Fruit fly (Drosophila melanogaster): Measurements from ENCODE around the gene CG14411.

CG14411 gene

DNA sequence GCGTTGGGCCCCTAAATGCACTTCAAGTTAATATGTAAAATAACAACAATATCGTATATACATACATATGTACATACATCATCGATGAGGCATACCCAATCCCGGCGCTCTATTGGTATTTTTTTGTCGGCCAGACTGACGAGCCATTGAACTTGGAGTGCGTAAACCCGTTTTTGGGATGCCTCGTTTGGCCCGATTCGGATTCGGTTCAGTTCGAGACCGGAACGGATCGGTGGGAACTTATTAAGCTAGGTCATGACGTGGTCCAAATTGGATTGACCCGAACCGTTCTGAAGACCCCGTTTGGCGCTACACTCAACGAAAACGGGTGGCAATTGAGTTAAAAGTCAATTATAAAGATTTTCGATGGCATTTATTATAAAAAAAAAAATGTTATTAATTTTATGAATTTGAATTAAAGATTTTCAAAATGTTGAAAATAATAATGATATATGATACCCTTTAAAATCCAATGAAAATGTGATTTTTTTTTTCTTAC, 13.7 kb downstream of the CG14411 start (continued):
- no peak for TF ChIP-seq CG6683 (GFP tag; optimal IDR thresholded peaks at IDR 0.05)
- TF ChIP-seq Sox102F (GFP tag; optimal IDR thresholded peaks at IDR 0.05) = peak; percentile 5
- no peak for TF ChIP-seq Bteb2 (GFP tag; optimal IDR thresholded peaks at IDR 0.05)
- no peak for TF ChIP-seq odd (GFP tag; optimal IDR thresholded peaks at IDR 0.05)
- TF ChIP-seq Atf-2 (GFP tag; optimal IDR thresholded peaks at IDR 0.05) = no peak
- TF ChIP-seq CG2199 (GFP tag; IDR thresholded peaks at IDR 0.05) = no peak
- TF ChIP-seq CG11560 (tag; IDR thresholded peaks at IDR 0.05) = no peak
- no peak for TF ChIP-seq az2 (GFP tag; optimal IDR thresholded peaks at IDR 0.05)
- no peak for TF ChIP-seq CG10321 (GFP tag; IDR thresholded peaks at IDR 0.05)
- TF ChIP-seq Elba2 (GFP tag; optimal IDR thresholded peaks at IDR 0.05) = no peak
- TF ChIP-seq CG1233 (GFP tag; optimal IDR thresholded peaks at IDR 0.05) = no peak
- peak; percentile 39 for TF ChIP-seq nmo (GFP tag; optimal IDR thresholded peaks at IDR 0.05)
- no peak for TF ChIP-seq CG15514 (GFP tag; optimal IDR thresholded peaks at IDR 0.05)
- no peak for TF ChIP-seq CG6654 (GFP tag; optimal IDR thresholded peaks at IDR 0.05)
- no peak for TF ChIP-seq Fer1 (GFP tag; optimal IDR thresholded peaks at IDR 0.05)
- no peak for TF ChIP-seq fd102C (GFP tag; optimal IDR thresholded peaks at IDR 0.05)
- no peak for TF ChIP-seq Usf (GFP tag; optimal IDR thresholded peaks at IDR 0.05)
- no peak for TF ChIP-seq tx (GFP tag; optimal IDR thresholded peaks at IDR 0.05)

DNA sequence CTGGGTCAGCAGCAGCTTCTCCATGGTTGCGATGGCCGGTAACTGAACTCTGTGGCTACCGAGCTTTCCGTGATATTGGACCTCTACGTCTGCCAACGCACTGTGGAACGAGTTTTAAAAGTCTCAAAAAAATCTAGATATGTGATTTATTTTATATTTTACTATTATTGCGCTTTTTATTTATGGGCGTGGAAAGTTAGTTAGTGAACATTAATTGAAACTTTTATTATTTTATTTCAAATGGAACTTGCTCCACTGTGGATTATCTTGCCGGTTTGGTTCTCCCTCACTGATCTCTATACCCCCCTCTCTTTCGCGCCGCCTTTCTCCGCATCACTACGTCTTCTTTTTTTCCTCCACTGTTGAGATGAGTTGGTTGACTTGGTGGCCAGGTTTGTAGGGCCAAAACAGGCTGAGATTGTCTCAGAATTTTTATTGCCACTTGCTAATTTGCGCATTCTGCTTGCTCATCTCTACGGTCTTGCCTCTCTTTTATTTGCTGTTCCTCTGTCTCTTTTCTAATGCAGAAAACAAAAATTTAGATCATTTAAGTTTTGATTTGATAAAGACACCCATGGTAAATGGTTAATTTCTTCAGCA, 16.4 kb downstream of the CG14411 start, which contains the start of gene CG9522:
Gene CG9522 (minus strand): TSS at position 54 of the 600 bp plus-strand sequence.
- TF ChIP-seq Lpt (GFP tag; optimal IDR thresholded peaks at IDR 0.05) (no peak), NK7.1 (GFP tag; optimal IDR thresholded peaks at IDR 0.05) (no peak), cas (GFP tag; IDR thresholded peaks at IDR 0.05) (0 out of 2 replicates have a peak, but pooled peaks have one; percentile 10), CG14667 (GFP tag; IDR thresholded peaks at IDR 0.05) (peak; percentile 31), CG1603 (tag; optimal IDR thresholded peaks at IDR 0.05) (no peak), MBD-R2 (GFP tag; IDR thresholded peaks at IDR 0.05) (peak; percentile 59; the same call in 1 of the 2 replicates), CG30403 (GFP tag; optimal IDR thresholded peaks at IDR 0.05) (peak; percentile 50), CG7357 (GFP tag; IDR thresholded peaks at IDR 0.05) (peak; percentile 53; the same call in 2 of the 3 replicates), CG14441 (GFP tag; IDR thresholded peaks at IDR 0.05) (peak; percentile 39; the same call in 1 of the 2 replicates), peb (GFP tag; IDR thresholded peaks at IDR 0.05) (peak; percentile 68), CG18476 (GFP tag; optimal IDR thresholded peaks at IDR 0.05) (peak; percentile 35), Hmx (GFP tag; optimal IDR thresholded peaks at IDR 0.05) (no peak), Blimp-1 (GFP tag; optimal IDR thresholded peaks at IDR 0.05) (peak; percentile 86), zfh1 (GFP tag; IDR thresholded peaks at IDR 0.05) (peak; percentile 85), CG17612 (GFP tag; IDR thresholded peaks at IDR 0.05) (peak; percentile 50; the same call in 1 of the 2 replicates), wdn (GFP tag; IDR thresholded peaks at IDR 0.05) (peak; percentile 58; the same call in 1 of the 2 replicates), CrebB (tag; optimal IDR thresholded peaks at IDR 0.05) (no peak), dmrt99B (tag; optimal IDR thresholded peaks at IDR 0.05) (peak; percentile 69), CG17568 (GFP tag; optimal IDR thresholded peaks at IDR 0.05) (peak; percentile 42), CG18619 (GFP tag; optimal IDR thresholded peaks at IDR 0.05) (peak; percentile 40), CG4404 (GFP tag; IDR thresholded peaks at IDR 0.05) (peak; percentile 49), Tbp (GFP tag; optimal IDR thresholded peaks at IDR 0.05) (no peak), ap (GFP tag; IDR thresholded peaks at IDR 0.05) (peak; percentile 69), CG8478 (optimal IDR thresholded peaks at IDR 0.05) (no peak), row (GFP tag; IDR thresholded peaks at IDR 0.05) (peak; percentile 75), CG12299 (tag; optimal IDR thresholded peaks at IDR 0.05) (peak; percentile 33), scrt (GFP tag; optimal IDR thresholded peaks at IDR 0.05) (peak; percentile 45), Adf1 (GFP tag; IDR thresholded peaks at IDR 0.05) (no peak), gfzf (GFP tag; optimal IDR thresholded peaks at IDR 0.05) (no peak), Atf-2 (GFP tag; optimal IDR thresholded peaks at IDR 0.05) (no peak), CG4328 (GFP tag; optimal IDR thresholded peaks at IDR 0.05) (no peak), sc (optimal IDR thresholded peaks at IDR 0.05) (no peak), sc (GFP tag; optimal IDR thresholded peaks at IDR 0.05) (peak; percentile 51), HLH54F (GFP tag; optimal IDR thresholded peaks at IDR 0.05) (no peak)
